Worm (Caenorhabditis elegans) whole organism, young adult: Measurements from ENCODE around the gene F42D1.4.
A peak's percentile ranks its signal among the peaks of the same experiment; 100 is the strongest.

Experiments
- F10E7.11 ChIP-seq: sonication (generic microtip); optimal IDR thresholded peaks from 2 replicates; lab custom pipeline; 2017; ENCODE audit warnings: mild to moderate bottlenecking, missing genetic modification characterization, moderate library complexity, missing compliant biosample characterization
- F37B4.10 ChIP-seq: fragments of 200-800 bp; sonication (Bioruptor generic); IDR thresholded peaks from 2 replicates; pipeline ENCODE4 v1.3.6; 2022; ENCODE audit warnings: missing genetic modification characterization, missing compliant biosample characterization
- F55B11.4 ChIP-seq: sonication (generic microtip); optimal IDR thresholded peaks from 2 replicates; lab custom pipeline; 2016; ENCODE audit warnings: missing compliant biosample characterization, missing genetic modification characterization, borderline replicate concordance; ENCODE audit not compliant: insufficient read depth
- K11D2.4 ChIP-seq: fragments of 200-800 bp; sonication (Bioruptor generic); IDR thresholded peaks from 2 replicates; pipeline ENCODE4 v1.3.6; 2022; ENCODE audit warnings: missing genetic modification reagents, missing genetic modification characterization, missing compliant biosample characterization
- T26A5.8 ChIP-seq: sonication (generic microtip); optimal IDR thresholded peaks from 2 replicates; lab custom pipeline; 2016; ENCODE audit warnings: missing genetic modification characterization, missing compliant biosample characterization
- Y53F4B.3 ChIP-seq: fragments of 200-800 bp; sonication (Bioruptor generic); IDR thresholded peaks from 2 replicates; pipeline ENCODE4 v1.3.6; 2022; ENCODE audit warnings: missing genetic modification reagents, missing genetic modification characterization, missing compliant biosample characterization
- Y67H2A.10 ChIP-seq: fragments of 200-800 bp; sonication (Bioruptor generic); conservative IDR thresholded peaks from 2 replicates; pipeline ENCODE4 v1.3.6; 2022; ENCODE audit warnings: missing genetic modification reagents, missing genetic modification characterization, missing compliant biosample characterization
- Y79H2A.3 ChIP-seq: fragments of 200-800 bp; sonication (Bioruptor generic); conservative IDR thresholded peaks from 2 replicates; pipeline ENCODE4 v1.3.6; 2022; ENCODE audit warnings: missing genetic modification reagents, missing genetic modification characterization, missing compliant biosample characterization
- akir-1 ChIP-seq: fragments of 200-800 bp; sonication (Bioruptor generic); optimal IDR thresholded peaks from 2 replicates; lab custom pipeline; 2018; ENCODE audit warnings: mild to moderate bottlenecking, missing genetic modification characterization, moderate library complexity, missing compliant biosample characterization
- ama-1 ChIP-seq, 3 experiments: fragments of 150-350 bp in 1 of 3; sonication (generic microtip) in 2 of 3; optimal IDR thresholded peaks; 2 replicates each; lab custom pipeline; 2014 to 2018; ENCODE audit warnings: missing biosample characterization in 2 of 3, missing genetic modification characterization in 2 of 3, missing genetic modification reagents in 2 of 3
- aptf-2 ChIP-seq: fragments of 200-800 bp; sonication (Bioruptor generic); conservative IDR thresholded peaks from 2 replicates; pipeline ENCODE4 v1.3.6; 2022; ENCODE audit warnings: missing genetic modification reagents, missing genetic modification characterization, missing compliant biosample characterization
- attf-3 ChIP-seq: fragments of 200-800 bp; sonication (Bioruptor generic); conservative IDR thresholded peaks from 2 replicates; pipeline ENCODE4 v1.3.6; 2022; ENCODE audit warnings: missing genetic modification reagents, missing genetic modification characterization, missing compliant biosample characterization
- attf-5 ChIP-seq: fragments of 200-800 bp; sonication (Bioruptor generic); optimal IDR thresholded peaks from 2 replicates; lab custom pipeline; 2018; ENCODE audit warnings: mild to moderate bottlenecking, missing genetic modification characterization, missing compliant biosample characterization
- cebp-2 ChIP-seq: fragments of 200-800 bp; sonication (Bioruptor generic); IDR thresholded peaks from 2 replicates; pipeline ENCODE4 v1.3.6; 2022; ENCODE audit warnings: missing genetic modification characterization, missing compliant biosample characterization
- ceh-27 ChIP-seq: fragments of 200-800 bp; sonication (Bioruptor generic); optimal IDR thresholded peaks from 2 replicates; lab custom pipeline; 2018; ENCODE audit warnings: mild to moderate bottlenecking, missing genetic modification characterization, moderate library complexity, missing compliant biosample characterization
- ceh-58 ChIP-seq: fragments of 200-800 bp; sonication (Bioruptor generic); IDR thresholded peaks from 2 replicates; pipeline ENCODE4 v1.3.6; 2022; ENCODE audit warnings: missing genetic modification characterization, missing compliant biosample characterization
- dpff-1 ChIP-seq: sonication (generic microtip); optimal IDR thresholded peaks from 2 replicates; lab custom pipeline; 2017; ENCODE audit warnings: mild to moderate bottlenecking, missing genetic modification characterization, missing compliant biosample characterization
- ekl-4 ChIP-seq: fragments of 200-800 bp; sonication (Bioruptor generic); IDR thresholded peaks from 2 replicates; pipeline ENCODE4 v1.3.6; 2022; ENCODE audit warnings: missing genetic modification reagents, missing genetic modification characterization, missing compliant biosample characterization
- gei-17 ChIP-seq: fragments of 200-800 bp; sonication (Bioruptor generic); optimal IDR thresholded peaks from 2 replicates; lab custom pipeline; 2018; ENCODE audit warnings: mild to moderate bottlenecking, missing genetic modification characterization, missing compliant biosample characterization
- hlh-26 ChIP-seq: fragments of 200-800 bp; sonication (Bioruptor generic); conservative IDR thresholded peaks from 2 replicates; pipeline ENCODE4 v1.3.6; 2022; ENCODE audit warnings: missing genetic modification reagents, missing genetic modification characterization, missing compliant biosample characterization
- hmg-1.2 ChIP-seq: fragments of 200-800 bp; sonication (Bioruptor generic); IDR thresholded peaks from 2 replicates; pipeline ENCODE4 v1.3.6; 2022; ENCODE audit warnings: missing genetic modification reagents, missing genetic modification characterization, missing compliant biosample characterization
- hmg-20 ChIP-seq: fragments of 200-800 bp; sonication (Bioruptor generic); IDR thresholded peaks from 2 replicates; pipeline ENCODE4 v1.3.6; 2022; ENCODE audit warnings: missing genetic modification reagents, missing genetic modification characterization, missing compliant biosample characterization
- hrde-1 ChIP-seq: sonication (generic microtip); optimal IDR thresholded peaks from 2 replicates; lab custom pipeline; 2016; ENCODE audit warnings: missing genetic modification characterization, mild to moderate bottlenecking, missing compliant biosample characterization, moderate library complexity, missing genotype, missing genetic modification reagents, borderline replicate concordance
- hsf-1 ChIP-seq: fragments of 200-800 bp; sonication (Bioruptor generic); IDR thresholded peaks from 2 replicates; pipeline ENCODE4 v1.3.6; 2022; ENCODE audit warnings: missing genetic modification reagents, missing genetic modification characterization, missing compliant biosample characterization
- let-607 ChIP-seq, 2 experiments: fragments of 200-800 bp in 1 of 2; sonication (Bioruptor generic) in 1 of 2; sonication (generic microtip) in 1 of 2; optimal IDR thresholded peaks; 2 replicates each; lab custom pipeline; 2016 to 2018; ENCODE audit warnings: mild to moderate bottlenecking in 2 of 2, missing compliant biosample characterization in 2 of 2, missing genetic modification characterization in 2 of 2, moderate library complexity in 2 of 2, missing genotype in 1 of 2
- lin-26 ChIP-seq: fragments of 200-800 bp; sonication (Bioruptor generic); IDR thresholded peaks from 2 replicates; pipeline ENCODE4 v1.3.6; 2022; ENCODE audit warnings: missing genetic modification reagents, missing genetic modification characterization, missing compliant biosample characterization
- lin-40 ChIP-seq: sonication (generic microtip); optimal IDR thresholded peaks from 2 replicates; lab custom pipeline; 2016; ENCODE audit warnings: missing genetic modification characterization, mild to moderate bottlenecking, missing compliant biosample characterization, missing genotype, missing genetic modification reagents
- lsl-1 ChIP-seq: fragments of 200-800 bp; sonication (Bioruptor generic); optimal IDR thresholded peaks from 2 replicates; lab custom pipeline; 2018; ENCODE audit warnings: mild to moderate bottlenecking, missing genetic modification characterization, moderate library complexity, missing compliant biosample characterization
- madf-10 ChIP-seq: sonication (generic microtip); optimal IDR thresholded peaks from 2 replicates; lab custom pipeline; 2016; ENCODE audit warnings: mild to moderate bottlenecking, missing genetic modification characterization, missing compliant biosample characterization
- madf-8 ChIP-seq: fragments of 200-800 bp; sonication (Bioruptor generic); conservative IDR thresholded peaks from 2 replicates; pipeline ENCODE4 v1.3.6; 2022; ENCODE audit warnings: missing genetic modification reagents, missing genetic modification characterization, missing compliant biosample characterization
- mcd-1 ChIP-seq: fragments of 200-800 bp; sonication (Bioruptor generic); IDR thresholded peaks from 2 replicates; pipeline ENCODE4 v1.3.6; 2022; ENCODE audit warnings: missing genetic modification reagents, missing genetic modification characterization, missing compliant biosample characterization
- nfya-1 ChIP-seq: sonication (generic microtip); optimal IDR thresholded peaks from 2 replicates; lab custom pipeline; 2017; ENCODE audit warnings: antibody characterized with exemption, missing compliant biosample characterization, missing genetic modification characterization, borderline replicate concordance; ENCODE audit not compliant: insufficient read depth
- nfyb-1 ChIP-seq: fragments of 200-800 bp; sonication (Bioruptor generic); IDR thresholded peaks from 2 replicates; pipeline ENCODE4 v1.3.6; 2022; ENCODE audit warnings: missing genetic modification reagents, missing genetic modification characterization, missing compliant biosample characterization
- nhr-179 ChIP-seq: sonication (generic microtip); optimal IDR thresholded peaks from 2 replicates; lab custom pipeline; 2016; ENCODE audit warnings: mild to moderate bottlenecking, missing genetic modification characterization, missing compliant biosample characterization
- nhr-27 ChIP-seq: fragments of 200-800 bp; sonication (Bioruptor generic); optimal IDR thresholded peaks from 2 replicates; lab custom pipeline; 2018; ENCODE audit warnings: mild to moderate bottlenecking, missing genetic modification characterization, moderate library complexity, missing compliant biosample characterization
- nhr-90 ChIP-seq: sonication (generic microtip); optimal IDR thresholded peaks from 2 replicates; lab custom pipeline; 2016; ENCODE audit warnings: missing genotype, mild to moderate bottlenecking, missing genetic modification characterization, missing compliant biosample characterization
- pbrm-1 ChIP-seq: fragments of 200-800 bp; sonication (Bioruptor generic); IDR thresholded peaks from 2 replicates; pipeline ENCODE4 v1.3.6; 2022; ENCODE audit warnings: missing genetic modification reagents, missing genetic modification characterization, missing compliant biosample characterization
- rcor-1 ChIP-seq: fragments of 200-800 bp; sonication (Bioruptor generic); IDR thresholded peaks from 2 replicates; pipeline ENCODE4 v1.3.6; 2022; ENCODE audit warnings: missing genetic modification reagents, missing genetic modification characterization, missing compliant biosample characterization
- sea-2 ChIP-seq: fragments of 200-800 bp; sonication (Bioruptor generic); IDR thresholded peaks from 2 replicates; pipeline ENCODE4 v1.3.6; 2022; ENCODE audit warnings: missing genetic modification characterization, missing compliant biosample characterization
- snpc-3.4 ChIP-seq: sonication (generic microtip); optimal IDR thresholded peaks from 2 replicates; lab custom pipeline; 2017; ENCODE audit warnings: missing genetic modification characterization, mild to moderate bottlenecking, missing compliant biosample characterization, antibody characterized with exemption, moderate library complexity, missing genotype, missing genetic modification reagents
- tlf-1 ChIP-seq: fragments of 200-800 bp; sonication (Bioruptor generic); optimal IDR thresholded peaks from 2 replicates; lab custom pipeline; 2018; ENCODE audit warnings: mild to moderate bottlenecking, missing genetic modification characterization, missing compliant biosample characterization
- unc-130 ChIP-seq: sonication (generic microtip); optimal IDR thresholded peaks from 2 replicates; lab custom pipeline; 2016; ENCODE audit warnings: missing genetic modification reagents, missing genetic modification characterization, missing compliant biosample characterization
- ztf-22 ChIP-seq: fragments of 200-800 bp; sonication (Bioruptor generic); optimal IDR thresholded peaks from 2 replicates; lab custom pipeline; 2018; ENCODE audit warnings: mild to moderate bottlenecking, missing genetic modification characterization, moderate library complexity, missing compliant biosample characterization
- ztf-26 ChIP-seq: sonication (generic microtip); optimal IDR thresholded peaks from 2 replicates; lab custom pipeline; 2017; ENCODE audit warnings: missing genetic modification characterization, missing compliant biosample characterization
- ztf-3 ChIP-seq: fragments of 200-800 bp; sonication (Bioruptor generic); optimal IDR thresholded peaks from 2 replicates; lab custom pipeline; 2018; ENCODE audit warnings: mild to moderate bottlenecking, missing genetic modification characterization, missing compliant biosample characterization
- ztf-6 ChIP-seq: fragments of 200-800 bp; sonication (Bioruptor generic); IDR thresholded peaks from 2 replicates; pipeline ENCODE4 v1.3.6; 2022; ENCODE audit warnings: missing genetic modification reagents, missing genetic modification characterization, missing compliant biosample characterization

The F42D1.4 gene

ce11 chrX:14818464-14819259 is 11.6 kb downstream of the F42D1.4 start, which contains the start of gene epn-1:
TSS of gene epn-1 (minus strand) at chrX:14818514.
- TF ChIP-seq F10E7.11 (tag; lab: Kevin White, UChicago) = peak; percentile 51
- peak; percentile 92 for TF ChIP-seq sea-2 (GFP tag; lab: Robert Waterston, UW)
- TF ChIP-seq attf-3 (GFP tag; lab: Robert Waterston, UW) = no peak
- peak; percentile 82 for TF ChIP-seq akir-1 (GFP tag; lab: Kevin White, UChicago)
- TF ChIP-seq rcor-1 (GFP tag; lab: Robert Waterston, UW) = peak; percentile 74
- TF ChIP-seq lin-26 (GFP tag; lab: Robert Waterston, UW) = peak; percentile 85
- TF ChIP-seq hsf-1 = 0 out of 2 replicates have a peak, but pooled peaks have one; percentile 55
- TF ChIP-seq nfyb-1 = peak; percentile 96
- peak; percentile 96 for TF ChIP-seq K11D2.4 (GFP tag; lab: Robert Waterston, UW)
- TF ChIP-seq Y79H2A.3 = peak; percentile 59; the same call in 1 of the 2 replicates
- TF ChIP-seq mcd-1 (GFP tag; lab: Robert Waterston, UW) = peak; percentile 88
- TF ChIP-seq dpff-1 (tag; lab: Kevin White, UChicago) = no peak
- TF ChIP-seq pbrm-1 = peak; percentile 95
- 0 out of 2 replicates have a peak, but pooled peaks have one; percentile 37 for TF ChIP-seq ztf-6 (GFP tag; lab: Robert Waterston, UW)
- peak; percentile 89 for TF ChIP-seq ztf-3 (GFP tag; lab: Kevin White, UChicago)
- no peak for TF ChIP-seq F55B11.4 (tag; lab: Kevin White, UChicago)
- peak; percentile 4 for TF ChIP-seq lsl-1 (GFP tag; lab: Kevin White, UChicago)
- peak; percentile 90 for TF ChIP-seq gei-17 (GFP tag; lab: Kevin White, UChicago)
- peak; percentile 93 for TF ChIP-seq Y67H2A.10 (GFP tag; lab: Robert Waterston, UW)
- TF ChIP-seq ztf-22 = peak; percentile 90
- peak; percentile 98 for TF ChIP-seq madf-10
- peak; percentile 98 for TF ChIP-seq lin-40 (tag; lab: Kevin White, UChicago)
- TF ChIP-seq T26A5.8 (tag; lab: Kevin White, UChicago) = no peak
- TF ChIP-seq hmg-1.2 (GFP tag; lab: Robert Waterston, UW) = peak; percentile 95
- peak; percentile 94 for TF ChIP-seq nhr-90
- no peak for TF ChIP-seq snpc-3.4 (tag; lab: Kevin White, UChicago)
- no peak for TF ChIP-seq hrde-1 (tag; lab: Kevin White, UChicago)
- TF ChIP-seq cebp-2 (GFP tag; lab: Robert Waterston, UW) = peak; percentile 69; the same call in 1 of the 2 replicates
- TF ChIP-seq ceh-58 = 0 out of 2 replicates have a peak, but pooled peaks have one; percentile 48
- no peak for TF ChIP-seq ama-1 (optimal IDR thresholded peaks at IDR 0.05; lab: Kevin White, UChicago)
- no peak for TF ChIP-seq ama-1 (GFP tag; optimal IDR thresholded peaks at IDR 0.05; lab: Kevin White, UChicago)
- no peak for TF ChIP-seq madf-8 (GFP tag; lab: Robert Waterston, UW)
- TF ChIP-seq ztf-26 (tag; lab: Kevin White, UChicago) = peak; percentile 97
- TF ChIP-seq aptf-2 (GFP tag; lab: Robert Waterston, UW) = peak; percentile 35
- peak; percentile 71 for TF ChIP-seq nhr-27
- TF ChIP-seq Y53F4B.3 = no peak
- TF ChIP-seq tlf-1 (GFP tag; lab: Kevin White, UChicago) = peak; percentile 92
- TF ChIP-seq hlh-26 (GFP tag; lab: Robert Waterston, UW) = no peak
- peak; percentile 99 for TF ChIP-seq attf-5 (GFP tag; lab: Kevin White, UChicago)
- TF ChIP-seq unc-130 (GFP tag; lab: Kevin White, UChicago) = no peak
- TF ChIP-seq ekl-4 (GFP tag; lab: Robert Waterston, UW) = peak; percentile 95
- no peak for TF ChIP-seq hmg-20
- no peak for TF ChIP-seq nfya-1 (tag; lab: Kevin White, UChicago)
- TF ChIP-seq F37B4.10 (GFP tag; lab: Robert Waterston, UW) = peak; percentile 95; the same call in 1 of the 2 replicates
- TF ChIP-seq ceh-27 (GFP tag; lab: Kevin White, UChicago) = peak; percentile 97
- no peak for TF ChIP-seq nhr-179 (tag; lab: Kevin White, UChicago)
- peak; percentile 86 to 96 for TF ChIP-seq let-607 (tag; optimal IDR thresholded peaks at IDR 0.05; lab: Kevin White, UChicago)
